Worm (Caenorhabditis elegans): Measurements from ENCODE around the gene snf-12.
A peak's percentile ranks its signal among the peaks of the same experiment; 100 is the strongest.

ce11 chrX:8986452-8986851 lies 42.8 kb upstream of the snf-12 start:
- TF ChIP-seq blmp-1 (tag; optimal IDR thresholded peaks at IDR 0.05) (no peak), mep-1 (tag; optimal IDR thresholded peaks at IDR 0.05) (no peak), ztf-11 (tag; optimal IDR thresholded peaks at IDR 0.05) (no peak), drap-1 (GFP tag; optimal IDR thresholded peaks at IDR 0.05) (no peak), elt-1 (tag; optimal IDR thresholded peaks at IDR 0.05; ENCODE audit: borderline replicate concordance, insufficient read depth) (no peak), hlh-1 (tag; optimal IDR thresholded peaks at IDR 0.05) (peak; percentile 28), bed-3 (GFP tag; optimal IDR thresholded peaks at IDR 0.05) (no peak), ces-1 (GFP tag; optimal IDR thresholded peaks at IDR 0.05) (no peak), snpc-4 (tag; optimal IDR thresholded peaks at IDR 0.05) (no peak), cnd-1 (tag; optimal IDR thresholded peaks at IDR 0.05) (no peak), lin-13 (tag; optimal IDR thresholded peaks at IDR 0.05) (no peak), mab-5 (tag; optimal IDR thresholded peaks at IDR 0.05) (no peak), nhr-28 (tag; optimal IDR thresholded peaks at IDR 0.05) (no peak)

Data from whole organism, mixed stage, embryonic.